Fruit fly (Drosophila melanogaster) whole organism, embryonic: ENCODE measurements around the gene pros.

ENCODE experiments used
- Aef1 ChIP-seq: fragments of 200-800 bp; sonication (Bioruptor generic); IDR thresholded peaks from 3 replicates; pipeline ENCODE4 v1.3.6; 2022; ENCODE audit warnings: missing biosample characterization, missing genetic modification characterization
- Asciz ChIP-seq: fragments of 200-800 bp; sonication (Bioruptor generic); optimal IDR thresholded peaks from 2 replicates; lab custom pipeline; 2017; ENCODE audit warnings: missing biosample characterization, mild to moderate bottlenecking, missing genetic modification characterization, missing genetic modification reagents
- Bdp1 ChIP-seq: fragments of 200-800 bp; sonication (Bioruptor generic); optimal IDR thresholded peaks from 3 replicates; lab custom pipeline; 2016; ENCODE audit warnings: missing biosample characterization, missing genetic modification characterization
- CG10565 ChIP-seq: fragments of 200-800 bp; sonication (Bioruptor generic); optimal IDR thresholded peaks from 3 replicates; lab custom pipeline; 2016; ENCODE audit warnings: missing biosample characterization, mild to moderate bottlenecking, missing genetic modification characterization
- CG11085 ChIP-seq: fragments of 200-800 bp; sonication (Bioruptor generic); IDR thresholded peaks from 2 replicates; pipeline ENCODE4 v1.3.6; 2022; ENCODE audit warnings: missing biosample characterization, missing genetic modification characterization
- CG12744 ChIP-seq: fragments of 200-800 bp; sonication (Bioruptor generic); optimal IDR thresholded peaks from 2 replicates; lab custom pipeline; 2016; ENCODE audit warnings: missing biosample characterization, missing genetic modification characterization
- CG13296 ChIP-seq: fragments of 200-800 bp; sonication (Bioruptor generic); optimal IDR thresholded peaks from 3 replicates; lab custom pipeline; 2018; ENCODE audit warnings: missing biosample characterization, mild to moderate bottlenecking, missing genetic modification characterization
- CG14441 ChIP-seq: fragments of 200-800 bp; sonication (Bioruptor generic); IDR thresholded peaks from 2 replicates; pipeline ENCODE4 v1.3.6; 2022; ENCODE audit warnings: missing biosample characterization, missing genetic modification characterization
- CG14860 ChIP-seq: fragments of 200-800 bp; sonication (Bioruptor generic); IDR thresholded peaks from 3 replicates; pipeline ENCODE4 v1.3.6; 2022; ENCODE audit warnings: missing biosample characterization, missing genetic modification characterization; ENCODE audit not compliant: partially characterized antibody
- CG15479 ChIP-seq: fragments of 200-800 bp; sonication (Bioruptor generic); optimal IDR thresholded peaks from 3 replicates; lab custom pipeline; 2019; ENCODE audit warnings: missing biosample characterization, mild to moderate bottlenecking, missing genetic modification characterization, moderate library complexity
- CG1603 ChIP-seq: fragments of 200-800 bp; sonication (Bioruptor generic); optimal IDR thresholded peaks from 2 replicates; lab custom pipeline; 2019; ENCODE audit warnings: missing biosample characterization, mild to moderate bottlenecking, missing genetic modification characterization, moderate library complexity
- CG17186 ChIP-seq: fragments of 200-800 bp; sonication (Bioruptor generic); optimal IDR thresholded peaks from 3 replicates; lab custom pipeline; 2017; ENCODE audit warnings: missing biosample characterization, missing genetic modification reagents, missing genetic modification characterization
- CG30431 ChIP-seq: fragments of 200-800 bp; sonication (Bioruptor generic); optimal IDR thresholded peaks from 2 replicates; lab custom pipeline; 2017; ENCODE audit warnings: missing biosample characterization, missing genetic modification characterization
- CG3847 ChIP-seq: fragments of 200-800 bp; sonication (Bioruptor generic); IDR thresholded peaks from 2 replicates; pipeline ENCODE4 v1.3.6; 2022; ENCODE audit warnings: missing biosample characterization, missing genetic modification characterization
- CG4328 ChIP-seq: fragments of 200-800 bp; sonication (Bioruptor generic); optimal IDR thresholded peaks from 3 replicates; lab custom pipeline; 2017; ENCODE audit warnings: missing biosample characterization, missing genetic modification reagents, missing genetic modification characterization
- CG43689 ChIP-seq: fragments of 200-800 bp; sonication (Bioruptor generic); IDR thresholded peaks from 2 replicates; pipeline ENCODE4 v1.3.6; 2022; ENCODE audit warnings: missing biosample characterization, missing genetic modification characterization
- CG6791 ChIP-seq: fragments of 200-800 bp; sonication (Bioruptor generic); IDR thresholded peaks from 3 replicates; pipeline ENCODE4 v1.3.6; 2022; ENCODE audit warnings: missing biosample characterization, missing genetic modification characterization; ENCODE audit not compliant: partially characterized antibody
- CG7928 ChIP-seq: fragments of 200-800 bp; sonication (Bioruptor generic); optimal IDR thresholded peaks from 2 replicates; lab custom pipeline; 2017; ENCODE audit warnings: missing biosample characterization, mild to moderate bottlenecking, missing genetic modification characterization
- CG7963 ChIP-seq: fragments of 200-800 bp; sonication (Bioruptor generic); IDR thresholded peaks from 3 replicates; pipeline ENCODE4 v1.3.6; 2022; ENCODE audit warnings: missing biosample characterization, missing genetic modification characterization; ENCODE audit not compliant: partially characterized antibody
- CTCF ChIP-seq: fragments of 200-800 bp; sonication (Bioruptor generic); optimal IDR thresholded peaks from 2 replicates; lab custom pipeline; 2017; ENCODE audit warnings: missing biosample characterization, mild to moderate bottlenecking, missing genetic modification characterization, moderate library complexity
- D19B ChIP-seq: fragments of 200-800 bp; sonication (Bioruptor generic); optimal IDR thresholded peaks from 2 replicates; lab custom pipeline; 2017; ENCODE audit warnings: missing biosample characterization, mild to moderate bottlenecking, missing genetic modification characterization
- Dad ChIP-seq: fragments of 200-800 bp; sonication (Bioruptor generic); optimal IDR thresholded peaks from 3 replicates; lab custom pipeline; 2016; ENCODE audit warnings: missing biosample characterization, missing genetic modification characterization
- Deaf1 ChIP-seq: fragments of 200-800 bp; optimal IDR thresholded peaks from 3 replicates; lab custom pipeline; 2019; ENCODE audit warnings: missing biosample characterization, mild to moderate bottlenecking, missing genetic modification characterization, moderate library complexity
- Doc2 ChIP-seq: fragments of 200-800 bp; sonication (Bioruptor generic); IDR thresholded peaks from 2 replicates; pipeline ENCODE4 v1.3.6; 2022; ENCODE audit warnings: missing biosample characterization, missing genetic modification characterization
- Ets65A ChIP-seq: fragments of 200-800 bp; sonication (Bioruptor generic); peaks from one replicate; lab custom pipeline; 2016; ENCODE audit warnings: missing biosample characterization, missing genetic modification characterization
- Fer2 ChIP-seq: fragments of 200-800 bp; sonication (Bioruptor generic); optimal IDR thresholded peaks from 2 replicates; lab custom pipeline; 2018; ENCODE audit warnings: missing biosample characterization, mild to moderate bottlenecking, missing genetic modification characterization, moderate library complexity
- Hmx ChIP-seq: fragments of 200-800 bp; sonication (Bioruptor generic); optimal IDR thresholded peaks from 2 replicates; lab custom pipeline; 2016; ENCODE audit warnings: missing biosample characterization, missing genetic modification characterization
- Hr39 ChIP-seq: fragments of >200 bp; optimal IDR thresholded peaks from 2 replicates; lab custom pipeline; 2017
- Lim3 ChIP-seq: fragments of 200-800 bp; sonication (Bioruptor generic); IDR thresholded peaks from 2 replicates; pipeline ENCODE4 v1.3.6; 2022; ENCODE audit warnings: missing biosample characterization, missing genetic modification characterization
- MBD-R2 ChIP-seq: fragments of 200-800 bp; sonication (Bioruptor generic); IDR thresholded peaks from 2 replicates; pipeline ENCODE4 v1.3.6; 2022; ENCODE audit warnings: missing biosample characterization, missing genetic modification characterization
- Med ChIP-seq: fragments of 200-800 bp; sonication (Bioruptor generic); peaks from one replicate; lab custom pipeline; 2016; ENCODE audit warnings: missing biosample characterization, missing genetic modification characterization, mild to moderate bottlenecking, inconsistent platforms, moderate library complexity
- Oaz ChIP-seq: fragments of 200-800 bp; sonication (Bioruptor generic); IDR thresholded peaks from 2 replicates; pipeline ENCODE4 v1.3.6; 2022; ENCODE audit warnings: missing biosample characterization, missing genetic modification characterization
- Optix ChIP-seq: fragments of 200-800 bp; sonication (Bioruptor generic); IDR thresholded peaks from 3 replicates; pipeline ENCODE4 v1.3.6; 2022; ENCODE audit warnings: missing biosample characterization, missing genetic modification characterization
- Pdp1 ChIP-seq, 2 experiments: fragments of 200-800 bp; sonication (Bioruptor generic); optimal IDR thresholded peaks; 3 replicates each; lab custom pipeline; 2016; ENCODE audit warnings: missing biosample characterization in 2 of 2, missing genetic modification characterization in 2 of 2, mild to moderate bottlenecking in 1 of 2, moderate library complexity in 1 of 2
- Sin3A ChIP-seq: fragments of >200 bp; optimal IDR thresholded peaks from 2 replicates; lab custom pipeline; 2018
- az2 ChIP-seq: fragments of 200-800 bp; sonication (Bioruptor generic); optimal IDR thresholded peaks from 3 replicates; lab custom pipeline; 2016; ENCODE audit warnings: missing biosample characterization, missing genetic modification characterization
- bbx ChIP-seq: fragments of 200-800 bp; sonication (Bioruptor generic); IDR thresholded peaks from 2 replicates; pipeline ENCODE4 v1.3.6; 2022; ENCODE audit warnings: missing biosample characterization, missing genetic modification characterization; ENCODE audit not compliant: partially characterized antibody
- bowl ChIP-seq: fragments of 200-800 bp; sonication (Bioruptor generic); IDR thresholded peaks from 2 replicates; pipeline ENCODE4 v1.3.6; 2022; ENCODE audit warnings: missing biosample characterization, missing genetic modification characterization
- cas ChIP-seq: fragments of 200-800 bp; sonication (Bioruptor generic); IDR thresholded peaks from 2 replicates; pipeline ENCODE4 v1.3.6; 2022; ENCODE audit warnings: missing biosample characterization, missing genetic modification characterization
- dan ChIP-seq: fragments of 200-800 bp; sonication (Bioruptor generic); IDR thresholded peaks from 2 replicates; pipeline ENCODE4 v1.3.6; 2022; ENCODE audit warnings: missing biosample characterization, missing genetic modification characterization
- fd64A ChIP-seq: fragments of 200-800 bp; sonication (Bioruptor generic); optimal IDR thresholded peaks from 3 replicates; lab custom pipeline; 2018; ENCODE audit warnings: missing biosample characterization, mild to moderate bottlenecking, missing genetic modification characterization
- fd96Cb ChIP-seq: fragments of 200-800 bp; sonication (Bioruptor generic); optimal IDR thresholded peaks from 2 replicates; lab custom pipeline; 2018; ENCODE audit warnings: missing biosample characterization, mild to moderate bottlenecking, missing genetic modification characterization, moderate library complexity
- gro ChIP-seq: fragments of 200-800 bp; sonication (Bioruptor generic); optimal IDR thresholded peaks from 2 replicates; lab custom pipeline; 2016; ENCODE audit warnings: missing biosample characterization, missing genetic modification characterization
- gsb-n ChIP-seq: fragments of 200-800 bp; sonication (Bioruptor generic); optimal IDR thresholded peaks from 3 replicates; lab custom pipeline; 2018; ENCODE audit warnings: missing biosample characterization, mild to moderate bottlenecking, missing genetic modification characterization
- hbn ChIP-seq: fragments of 200-800 bp; sonication (Bioruptor generic); IDR thresholded peaks from 2 replicates; pipeline ENCODE4 v1.3.6; 2022; ENCODE audit warnings: missing biosample characterization, missing genetic modification characterization; ENCODE audit not compliant: partially characterized antibody
- lbe ChIP-seq: fragments of 200-800 bp; sonication (Bioruptor generic); optimal IDR thresholded peaks from 2 replicates; lab custom pipeline; 2016; ENCODE audit warnings: missing biosample characterization, mild to moderate bottlenecking, missing genetic modification characterization
- lola ChIP-seq, 3 experiments: fragments of >200 bp in 2 of 3; fragments of 200-800 bp in 1 of 3; sonication (Bioruptor generic) in 1 of 3; optimal IDR thresholded peaks; 2 replicates each; lab custom pipeline; 2017 to 2019; ENCODE audit warnings: missing biosample characterization in 3 of 3, missing genetic modification characterization in 3 of 3, mild to moderate bottlenecking in 1 of 3, moderate library complexity in 1 of 3
- nom ChIP-seq: fragments of 200-800 bp; sonication (Bioruptor generic); optimal IDR thresholded peaks from 2 replicates; lab custom pipeline; 2017; ENCODE audit warnings: missing biosample characterization, missing genetic modification characterization, mild to moderate bottlenecking, moderate library complexity, missing genetic modification reagents
- pita ChIP-seq: fragments of 200-800 bp; sonication (Bioruptor generic); optimal IDR thresholded peaks from 2 replicates; lab custom pipeline; 2017; ENCODE audit warnings: missing biosample characterization, mild to moderate bottlenecking, missing genetic modification characterization
- ro ChIP-seq: fragments of 200-800 bp; sonication (Bioruptor generic); IDR thresholded peaks from 2 replicates; pipeline ENCODE4 v1.3.6; 2022; ENCODE audit warnings: missing biosample characterization, missing genetic modification characterization
- sim ChIP-seq: fragments of 200-800 bp; sonication (Bioruptor generic); IDR thresholded peaks from 2 replicates; pipeline ENCODE4 v1.3.6; 2022; ENCODE audit warnings: missing biosample characterization, missing genetic modification characterization
- sisA ChIP-seq: fragments of 200-800 bp; sonication (Bioruptor generic); IDR thresholded peaks from 2 replicates; pipeline ENCODE4 v1.3.6; 2022; ENCODE audit warnings: missing biosample characterization, missing genetic modification characterization
- sna ChIP-seq: fragments of 200-800 bp; sonication (Bioruptor generic); IDR thresholded peaks from 2 replicates; pipeline ENCODE4 v1.3.6; 2022; ENCODE audit warnings: missing biosample characterization, missing genetic modification characterization; ENCODE audit not compliant: partially characterized antibody

Gene pros

dm6 chr3R:11437528-11437927, 109.2 kb downstream of the pros start, which contains the start of gene CG17230 (continued):
- TF ChIP-seq Pdp1 (GFP tag; optimal IDR thresholded peaks at IDR 0.05; lab: Kevin White, UChicago) (no peak), CG3847 (GFP tag; lab: Robert Waterston, UW) (no peak), Sin3A (lab: Kevin White, UChicago) (no peak), Doc2 (GFP tag; lab: Robert Waterston, UW) (no peak), CG30431 (GFP tag; lab: Kevin White, UChicago) (no peak), gsb-n (tag; lab: Kevin White, UChicago) (no peak), CG43689 (GFP tag; lab: Robert Waterston, UW) (no peak), Bdp1 (no peak), CG4328 (GFP tag; lab: Kevin White, UChicago) (no peak), CG11085 (GFP tag; lab: Robert Waterston, UW) (no peak), bbx (GFP tag; lab: Robert Waterston, UW) (peak; percentile 84), Optix (GFP tag; lab: Robert Waterston, UW) (no peak), MBD-R2 (GFP tag; lab: Robert Waterston, UW) (peak; percentile 75), fd64A (GFP tag; lab: Kevin White, UChicago) (peak; percentile 17), nom (GFP tag; lab: Kevin White, UChicago) (no peak), fd96Cb (tag; lab: Kevin White, UChicago) (no peak), pita (GFP tag; lab: Kevin White, UChicago) (no peak), CG10565 (GFP tag; lab: Kevin White, UChicago) (no peak), CG14441 (GFP tag; lab: Robert Waterston, UW) (no peak), Hr39 (lab: Kevin White, UChicago) (no peak), CG1603 (tag; lab: Kevin White, UChicago) (peak; percentile 38), Med (peak; percentile 70), gro (GFP tag; lab: Kevin White, UChicago) (peak; percentile 1), sim (GFP tag; lab: Robert Waterston, UW) (no peak), D19B (GFP tag; lab: Kevin White, UChicago) (no peak), CTCF (GFP tag; lab: Kevin White, UChicago) (peak; percentile 75), lbe (GFP tag; lab: Kevin White, UChicago) (no peak), ro (GFP tag; lab: Robert Waterston, UW) (no peak), CG12744 (GFP tag; lab: Kevin White, UChicago) (no peak), sisA (no peak), cas (GFP tag; lab: Robert Waterston, UW) (no peak), Ets65A (GFP tag; lab: Kevin White, UChicago) (no peak), Dad (GFP tag; lab: Kevin White, UChicago) (no peak), dan (GFP tag; lab: Robert Waterston, UW) (no peak), CG7963 (GFP tag; lab: Robert Waterston, UW) (peak; percentile 63; the same call in 2 of the 3 replicates), az2 (no peak), Aef1 (no peak), CG14860 (GFP tag; lab: Robert Waterston, UW) (peak; percentile 72; the same call in 2 of the 3 replicates), CG6791 (GFP tag; lab: Robert Waterston, UW) (peak; percentile 81), CG7928 (no peak), CG15479 (no peak), sna (GFP tag; lab: Robert Waterston, UW) (peak; percentile 76), lola (GFP tag; optimal IDR thresholded peaks at IDR 0.05; lab: Kevin White, UChicago) (no peak), Lim3 (GFP tag; lab: Robert Waterston, UW) (no peak), Oaz (no peak), CG13296 (GFP tag; lab: Kevin White, UChicago) (no peak), bowl (no peak), Hmx (GFP tag; lab: Kevin White, UChicago) (no peak), Asciz (no peak), CG17186 (GFP tag; lab: Kevin White, UChicago) (no peak), hbn (peak; percentile 82), Fer2 (tag; lab: Kevin White, UChicago) (no peak), Deaf1 (tag; lab: Kevin White, UChicago) (no peak)
